Fruit fly (Drosophila melanogaster): ENCODE results near the gene Sgs3.
A peak's percentile ranks its signal among the peaks of the same experiment; 100 is the strongest.

DNA sequence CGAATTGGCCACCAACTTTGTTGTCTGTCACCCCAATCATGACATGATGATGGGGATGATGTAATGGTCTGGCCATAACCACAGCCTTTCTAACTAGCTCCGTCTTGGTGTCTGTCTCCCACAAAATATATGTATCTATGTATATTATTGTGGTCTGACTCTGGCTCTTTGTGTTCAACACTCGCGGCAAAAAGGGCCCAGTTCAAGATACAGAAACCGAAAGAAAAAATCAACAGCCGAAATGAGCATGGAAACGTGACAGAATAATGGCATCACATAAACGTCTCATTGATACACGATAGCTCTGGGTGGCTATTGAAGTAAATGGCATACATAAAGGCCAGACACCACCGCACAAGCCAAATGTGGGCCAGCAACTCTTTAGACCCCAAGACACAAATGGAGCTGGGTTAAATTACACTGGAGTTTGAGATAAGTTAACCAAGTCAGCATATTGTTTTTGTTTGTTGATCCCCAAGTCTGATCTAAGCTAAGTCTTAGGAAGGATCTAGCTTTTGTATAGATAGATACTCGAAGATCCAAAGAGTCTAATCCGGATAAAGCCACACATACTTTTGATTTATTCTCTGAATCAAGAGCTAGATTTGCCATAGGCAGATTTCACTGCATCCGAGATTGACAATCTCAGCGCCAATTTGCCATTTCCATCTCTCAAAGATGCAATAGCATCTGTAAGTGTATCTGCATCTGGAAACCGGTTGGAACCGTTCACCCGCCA, 20.1 kb downstream of the Sgs3 start:
- TF ChIP-seq CG9948 (tag; optimal IDR thresholded peaks at IDR 0.05) (no peak), CG32121 (GFP tag; IDR thresholded peaks at IDR 0.05) (peak; percentile 34; the same call in 1 of the 2 replicates), CG10348 (GFP tag; IDR thresholded peaks at IDR 0.05) (no peak), Snoo (tag; optimal IDR thresholded peaks at IDR 0.05) (no peak), CG34367 (tag; optimal IDR thresholded peaks at IDR 0.05) (no peak), CG15710 (tag; optimal IDR thresholded peaks at IDR 0.05) (peak; percentile 1), CG13204 (GFP tag; optimal IDR thresholded peaks at IDR 0.05) (no peak), EcR (GFP tag; optimal IDR thresholded peaks at IDR 0.05) (no peak), rn (GFP tag; IDR thresholded peaks at IDR 0.05) (no peak), CG12605 (GFP tag; IDR thresholded peaks at IDR 0.05) (no peak), CG14655 (GFP tag; optimal IDR thresholded peaks at IDR 0.05) (peak; percentile 55), gl (tag; optimal IDR thresholded peaks at IDR 0.05) (no peak), D1 (tag; optimal IDR thresholded peaks at IDR 0.05) (no peak), Ets98B (GFP tag; IDR thresholded peaks at IDR 0.05) (no peak)
